Worm (Caenorhabditis elegans): ENCODE data around the gene spp-22.

spp-22 gene

ce11 chrX:7211405-7211804, at the start of gene spp-22:
Gene spp-22, plus strand, starts transcription at chrX:7211705.
- TF ChIP-seq nhr-2 (tag; optimal IDR thresholded peaks at IDR 0.05), result no peak
- TF ChIP-seq ceh-39 (tag; optimal IDR thresholded peaks at IDR 0.05), result no peak
- TF ChIP-seq tbx-8 (GFP tag; optimal IDR thresholded peaks at IDR 0.05), result no peak
- no peak for TF ChIP-seq mab-5 (tag; optimal IDR thresholded peaks at IDR 0.05)
- no peak for TF ChIP-seq unc-39 (tag; optimal IDR thresholded peaks at IDR 0.05)
- TF ChIP-seq lin-13 (tag; optimal IDR thresholded peaks at IDR 0.05), result no peak
- TF ChIP-seq nhr-76 (tag; optimal IDR thresholded peaks at IDR 0.05), result no peak
- TF ChIP-seq ces-1 (GFP tag; optimal IDR thresholded peaks at IDR 0.05), result no peak
- TF ChIP-seq ztf-11 (tag; optimal IDR thresholded peaks at IDR 0.05), result no peak
- TF ChIP-seq M03D4.4 (tag; optimal IDR thresholded peaks at IDR 0.05), result no peak
- TF ChIP-seq lsy-2 (tag; optimal IDR thresholded peaks at IDR 0.05), result no peak
- TF ChIP-seq nhr-237 (tag; optimal IDR thresholded peaks at IDR 0.05), result no peak
- no peak for TF ChIP-seq ceh-43 (GFP tag; optimal IDR thresholded peaks at IDR 0.05)
- no peak for TF ChIP-seq mls-2 (tag; optimal IDR thresholded peaks at IDR 0.05)

DNA sequence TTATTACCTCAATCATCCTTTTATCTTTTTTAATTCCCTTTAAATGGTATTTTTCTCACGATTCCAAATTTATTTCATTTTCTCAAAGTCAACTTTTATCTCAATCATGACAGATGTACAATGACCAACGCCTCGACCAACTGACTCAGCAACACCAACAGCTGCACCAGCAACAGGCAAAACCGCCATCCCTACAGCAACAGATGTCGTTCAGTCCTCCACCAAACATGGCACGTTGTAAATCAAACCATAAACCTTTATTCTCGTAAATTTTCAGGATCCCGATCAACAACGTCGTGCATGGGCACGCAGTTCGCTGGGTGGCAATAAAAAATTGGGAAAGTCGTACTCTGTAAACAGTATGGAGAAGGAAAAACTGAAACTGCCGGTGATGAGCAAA, 48.7 kb upstream of the spp-22 start:
- TF ChIP-seq hlh-1 (tag; optimal IDR thresholded peaks at IDR 0.05), result peak; percentile 99
- TF ChIP-seq ceh-83 (GFP tag; optimal IDR thresholded peaks at IDR 0.05), result no peak
- no peak for TF ChIP-seq drap-1 (GFP tag; optimal IDR thresholded peaks at IDR 0.05)
- no peak for TF ChIP-seq sptf-1 (tag; optimal IDR thresholded peaks at IDR 0.05)
- TF ChIP-seq unc-62 (GFP tag; optimal IDR thresholded peaks at IDR 0.05), result peak; percentile 40
- TF ChIP-seq nhr-76 (tag; optimal IDR thresholded peaks at IDR 0.05), result no peak
- peak; percentile 82 for TF ChIP-seq lin-32 (GFP tag; optimal IDR thresholded peaks at IDR 0.05)
- TF ChIP-seq pha-4 (tag; optimal IDR thresholded peaks at IDR 0.05), result no peak

ce11 chrX:7170575-7171297, 40.8 kb upstream of the spp-22 start, which contains the start of gene bar-1:
Gene bar-1, minus strand, starts transcription at chrX:7170625.
- TF ChIP-seq elt-1 (tag; optimal IDR thresholded peaks at IDR 0.05; ENCODE audit: borderline replicate concordance, insufficient read depth), result no peak
- TF ChIP-seq nhr-2 (tag; optimal IDR thresholded peaks at IDR 0.05), result no peak
- no peak for TF ChIP-seq unc-120 (tag; optimal IDR thresholded peaks at IDR 0.05; ENCODE audit: poor library complexity, severe bottlenecking)
- TF ChIP-seq sem-2 (GFP tag; optimal IDR thresholded peaks at IDR 0.05), result no peak
- TF ChIP-seq bed-3 (GFP tag; optimal IDR thresholded peaks at IDR 0.05), result no peak
- no peak for TF ChIP-seq ztf-11 (tag; optimal IDR thresholded peaks at IDR 0.05)
- TF ChIP-seq M03D4.4 (tag; optimal IDR thresholded peaks at IDR 0.05), result no peak
- no peak for TF ChIP-seq unc-39 (tag; optimal IDR thresholded peaks at IDR 0.05)

ce11 chrX:7175389-7175788, 36.1 kb upstream of the spp-22 start:
- TF ChIP-seq unc-120 (tag; optimal IDR thresholded peaks at IDR 0.05; ENCODE audit: poor library complexity, severe bottlenecking), result no peak
- TF ChIP-seq ces-1 (GFP tag; optimal IDR thresholded peaks at IDR 0.05), result no peak
- no peak for TF ChIP-seq unc-62 (GFP tag; optimal IDR thresholded peaks at IDR 0.05)
- TF ChIP-seq sptf-1 (tag; optimal IDR thresholded peaks at IDR 0.05), result no peak
- TF ChIP-seq nhr-12 (tag; optimal IDR thresholded peaks at IDR 0.05), result no peak
- TF ChIP-seq unc-39 (tag; optimal IDR thresholded peaks at IDR 0.05), result no peak
- no peak for TF ChIP-seq zip-8 (tag; optimal IDR thresholded peaks at IDR 0.05)
- TF ChIP-seq cnd-1 (tag; optimal IDR thresholded peaks at IDR 0.05), result no peak
- TF ChIP-seq hlh-1 (tag; optimal IDR thresholded peaks at IDR 0.05), result no peak
- no peak for TF ChIP-seq elt-1 (tag; optimal IDR thresholded peaks at IDR 0.05; ENCODE audit: borderline replicate concordance, insufficient read depth)
- TF ChIP-seq flh-1 (GFP tag; optimal IDR thresholded peaks at IDR 0.05), result no peak
- TF ChIP-seq lin-13 (tag; optimal IDR thresholded peaks at IDR 0.05), result no peak
- TF ChIP-seq ceh-39 (tag; optimal IDR thresholded peaks at IDR 0.05), result no peak
- no peak for TF ChIP-seq sem-2 (GFP tag; optimal IDR thresholded peaks at IDR 0.05)
- TF ChIP-seq nhr-2 (tag; optimal IDR thresholded peaks at IDR 0.05), result no peak
- TF ChIP-seq blmp-1 (tag; optimal IDR thresholded peaks at IDR 0.05), result no peak

DNA sequence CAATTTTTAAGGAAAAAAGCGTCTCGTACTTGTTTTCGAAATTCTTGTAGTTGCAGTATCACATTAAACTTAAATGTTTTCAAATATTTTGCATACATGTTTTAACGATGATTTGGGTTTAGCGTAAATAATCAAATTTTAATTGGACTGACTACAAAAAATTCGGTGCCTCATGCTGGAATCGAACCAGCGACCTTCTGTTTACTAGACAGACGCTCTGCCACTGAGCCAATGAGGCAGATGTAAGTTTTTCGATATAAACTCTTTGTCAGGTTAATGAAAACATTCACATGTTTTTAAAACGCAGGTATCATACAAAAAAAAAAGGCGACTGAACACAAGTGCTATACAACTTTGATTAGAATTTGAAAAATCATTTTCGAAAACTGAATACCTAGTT, 34.7 kb upstream of the spp-22 start:
- TF ChIP-seq unc-39 (tag; optimal IDR thresholded peaks at IDR 0.05) (no peak), snpc-4 (tag; optimal IDR thresholded peaks at IDR 0.05) (no peak), elt-1 (tag; optimal IDR thresholded peaks at IDR 0.05; ENCODE audit: borderline replicate concordance, insufficient read depth) (no peak), M03D4.4 (tag; optimal IDR thresholded peaks at IDR 0.05) (no peak), flh-1 (GFP tag; optimal IDR thresholded peaks at IDR 0.05) (no peak), unc-62 (GFP tag; optimal IDR thresholded peaks at IDR 0.05) (no peak), lin-32 (GFP tag; optimal IDR thresholded peaks at IDR 0.05) (no peak), ztf-11 (tag; optimal IDR thresholded peaks at IDR 0.05) (no peak), ceh-83 (GFP tag; optimal IDR thresholded peaks at IDR 0.05) (no peak), cnd-1 (tag; optimal IDR thresholded peaks at IDR 0.05) (no peak), pha-4 (tag; optimal IDR thresholded peaks at IDR 0.05) (no peak), sptf-1 (tag; optimal IDR thresholded peaks at IDR 0.05) (no peak)

All from whole organism, mixed stage, embryonic.